Worm (Caenorhabditis elegans) whole organism, L1 larva: ENCODE measurements around the gene pmp-1.

Experiments used
- lin-15B ChIP-seq: fragments of 150-350 bp; sonication (generic microtip); optimal IDR thresholded peaks from 3 replicates; lab custom pipeline; 2014; ENCODE audit warnings: missing biosample characterization, missing genetic modification characterization
- ztf-11 ChIP-seq, 2 experiments: sonication (generic microtip); optimal IDR thresholded peaks; 2 replicates each; lab custom pipeline; 2016 to 2017; ENCODE audit warnings: missing genetic modification characterization in 2 of 2, missing biosample characterization in 1 of 2, missing compliant biosample characterization in 1 of 2
- ztf-4 ChIP-seq: fragments of 150-350 bp; optimal IDR thresholded peaks from 2 replicates; lab custom pipeline; 2014; ENCODE audit warnings: missing biosample characterization, missing genetic modification characterization

ce11 chrII:6923792-6924191 lies 40.2 kb upstream of the pmp-1 start:
- TF ChIP-seq lin-15B (no peak), ztf-11 (tag; optimal IDR thresholded peaks at IDR 0.05; lab: Kevin White, UChicago) (no peak), ztf-4 (tag; lab: Kevin White, UChicago) (no peak)
